Worm (Caenorhabditis elegans) whole organism, young adult: Measurements from ENCODE around the gene C41A3.2.

Source experiments
- B0336.3 ChIP-seq: fragments of 200-800 bp; sonication (Bioruptor generic); IDR thresholded peaks from 2 replicates; pipeline ENCODE4 v1.3.6; 2022; ENCODE audit warnings: missing genetic modification characterization, missing compliant biosample characterization
- ama-1 ChIP-seq, 3 experiments: fragments of 150-350 bp in 1 of 3; sonication (generic microtip) in 2 of 3; optimal IDR thresholded peaks; 2 replicates each; lab custom pipeline; 2014 to 2018; ENCODE audit warnings: missing biosample characterization in 2 of 3, missing genetic modification characterization in 2 of 3, missing genetic modification reagents in 2 of 3
- atf-7 ChIP-seq: sonication (generic microtip); optimal IDR thresholded peaks from 2 replicates; lab custom pipeline; 2017; ENCODE audit warnings: mild to moderate bottlenecking, missing genetic modification characterization, missing compliant biosample characterization
- dpff-1 ChIP-seq: sonication (generic microtip); optimal IDR thresholded peaks from 2 replicates; lab custom pipeline; 2017; ENCODE audit warnings: mild to moderate bottlenecking, missing genetic modification characterization, missing compliant biosample characterization
- pha-4 ChIP-seq: fragments of 150-350 bp; sonication (generic microtip); optimal IDR thresholded peaks from 2 replicates; lab custom pipeline; 2014; ENCODE audit warnings: missing biosample characterization, missing genetic modification reagents, missing genetic modification characterization

DNA sequence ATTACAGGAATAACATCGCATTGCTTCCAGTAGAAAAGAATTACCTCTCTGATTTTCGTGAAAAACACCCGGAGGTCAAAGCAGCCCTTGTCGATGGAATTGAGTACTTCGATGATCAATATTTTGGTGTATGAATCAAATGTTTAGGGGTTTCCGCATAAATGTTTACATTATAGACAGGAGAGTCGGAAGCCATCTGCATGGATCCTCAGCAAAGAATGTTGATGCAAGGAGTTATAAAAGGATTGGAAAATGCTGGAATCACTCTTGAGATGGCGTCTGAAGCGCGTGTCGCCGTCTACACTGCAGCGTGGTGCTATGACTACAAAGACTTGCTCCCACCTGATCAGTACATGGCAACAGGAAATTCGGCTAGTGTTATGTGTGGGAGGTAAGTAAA is at the start of gene C41A3.2:
- TF ChIP-seq B0336.3 (GFP tag; lab: Robert Waterston, UW) (no peak), ama-1 (optimal IDR thresholded peaks at IDR 0.05; lab: Kevin White, UChicago) (no peak), ama-1 (GFP tag; optimal IDR thresholded peaks at IDR 0.05; lab: Kevin White, UChicago) (no peak), dpff-1 (tag; lab: Kevin White, UChicago) (no peak), pha-4 (tag; lab: Kevin White, UChicago) (no peak), atf-7 (tag; lab: Kevin White, UChicago) (no peak)
